Fruit fly (Drosophila melanogaster) Kc167 (cell line): ENCODE measurements around the gene CG15358.

ENCODE experiments used
- Myc ChIP-seq: fragments of >200 bp; optimal IDR thresholded peaks from 2 replicates; lab custom pipeline; 2017; ENCODE audit warnings: missing external identifiers
- Sin3A ChIP-seq: fragments of >200 bp; optimal IDR thresholded peaks from 2 replicates; lab custom pipeline; 2018; ENCODE audit warnings: missing external identifiers
- h ChIP-seq: fragments of >200 bp; optimal IDR thresholded peaks from 3 replicates; lab custom pipeline; 2018; ENCODE audit warnings: missing external identifiers
- insv ChIP-seq: fragments of >200 bp; optimal IDR thresholded peaks from 3 replicates; lab custom pipeline; 2018; ENCODE audit warnings: missing external identifiers
- psq ChIP-seq: fragments of >200 bp; optimal IDR thresholded peaks from 2 replicates; lab custom pipeline; 2017; ENCODE audit warnings: missing external identifiers
- ttk ChIP-seq: sonication (Bioruptor generic); optimal IDR thresholded peaks from 2 replicates; lab custom pipeline; 2017; ENCODE audit warnings: missing external identifiers

- TF ChIP-seq psq (lab: Kevin White, UChicago) (no peak), Myc (lab: Kevin White, UChicago) (no peak), h (no peak), insv (no peak), Sin3A (lab: Kevin White, UChicago) (no peak), ttk (lab: Kevin White, UChicago) (no peak)
Measured at dm6 chr2L:1873609-1874096, 9.4 kb downstream of the CG15358 start.
